Fruit fly (Drosophila melanogaster) Kc167 (cell line): ENCODE data around the gene smg.

ENCODE experiments used
- h ChIP-seq: fragments of >200 bp; optimal IDR thresholded peaks from 3 replicates; lab custom pipeline; 2018; ENCODE audit warnings: missing external identifiers
- insv ChIP-seq: fragments of >200 bp; optimal IDR thresholded peaks from 3 replicates; lab custom pipeline; 2018; ENCODE audit warnings: missing external identifiers
- psq ChIP-seq: fragments of >200 bp; optimal IDR thresholded peaks from 2 replicates; lab custom pipeline; 2017; ENCODE audit warnings: missing external identifiers

DNA sequence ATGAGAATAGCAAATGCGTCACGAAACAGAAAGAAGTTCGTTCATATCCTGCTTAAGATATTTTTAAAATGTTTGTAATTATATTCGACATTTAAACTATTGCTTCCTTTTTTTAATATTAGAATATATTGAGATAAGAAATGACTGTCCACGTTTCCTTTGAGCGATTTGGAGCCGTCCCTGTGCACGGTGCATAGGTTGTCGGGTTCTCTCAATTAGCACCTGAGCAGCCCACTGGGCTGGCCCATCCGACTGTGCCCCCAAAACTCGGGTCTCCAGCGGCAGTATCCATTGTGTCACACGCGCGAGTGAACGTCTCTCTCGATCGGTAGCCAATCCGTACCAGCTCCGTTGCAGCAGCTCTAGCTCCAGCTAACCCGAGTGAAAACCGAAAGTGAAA lies 39.2 kb downstream of the smg start, which contains the start of gene CG13313:
- TF ChIP-seq psq (lab: Kevin White, UChicago) (no peak), h (no peak), insv (lab: Kevin White, UChicago) (no peak)
